Fruit fly (Drosophila melanogaster) whole organism, pupa: ENCODE results near the gene Trf4-2.

ENCODE experiments used
- CG10348 ChIP-seq: fragments of 200-800 bp; sonication (Bioruptor generic); IDR thresholded peaks from 2 replicates; pipeline ENCODE4 v1.3.6; 2022; ENCODE audit warnings: missing biosample characterization, missing genetic modification characterization
- CG13204 ChIP-seq: fragments of 200-800 bp; sonication (Bioruptor generic); optimal IDR thresholded peaks from 2 replicates; lab custom pipeline; 2018; ENCODE audit warnings: missing biosample characterization, mild to moderate bottlenecking, missing genetic modification characterization, moderate library complexity
- CG14655 ChIP-seq: fragments of 200-800 bp; sonication (Bioruptor generic); optimal IDR thresholded peaks from 3 replicates; lab custom pipeline; 2017; ENCODE audit warnings: mild to moderate bottlenecking, missing biosample characterization, missing genetic modification reagents, missing genetic modification characterization
- CG15710 ChIP-seq: fragments of 200-800 bp; sonication (Bioruptor generic); optimal IDR thresholded peaks from 2 replicates; lab custom pipeline; 2018; ENCODE audit warnings: missing biosample characterization, mild to moderate bottlenecking, missing genetic modification characterization, moderate library complexity
- CG17806 ChIP-seq: fragments of 200-800 bp; sonication (Bioruptor generic); optimal IDR thresholded peaks from 2 replicates; lab custom pipeline; 2018; ENCODE audit warnings: missing biosample characterization, mild to moderate bottlenecking, missing genetic modification characterization, moderate library complexity
- CG32121 ChIP-seq: fragments of 200-800 bp; sonication (Bioruptor generic); IDR thresholded peaks from 2 replicates; pipeline ENCODE4 v1.3.6; 2022; ENCODE audit warnings: missing biosample characterization, missing genetic modification characterization
- CG34367 ChIP-seq: fragments of 200-800 bp; sonication (Bioruptor generic); optimal IDR thresholded peaks from 2 replicates; lab custom pipeline; 2018; ENCODE audit warnings: missing biosample characterization, mild to moderate bottlenecking, missing genetic modification characterization
- CG8159 ChIP-seq: fragments of 200-800 bp; sonication (Bioruptor generic); optimal IDR thresholded peaks from 3 replicates; lab custom pipeline; 2018; ENCODE audit warnings: missing biosample characterization, mild to moderate bottlenecking, missing genetic modification characterization, moderate library complexity
- CG8301 ChIP-seq: fragments of 200-800 bp; sonication (Bioruptor generic); optimal IDR thresholded peaks from 2 replicates; lab custom pipeline; 2018; ENCODE audit warnings: missing biosample characterization, mild to moderate bottlenecking, missing genetic modification characterization
- CG9948 ChIP-seq: fragments of 200-800 bp; sonication (Bioruptor generic); optimal IDR thresholded peaks from 2 replicates; lab custom pipeline; 2018; ENCODE audit warnings: missing biosample characterization, mild to moderate bottlenecking, missing genetic modification characterization, moderate library complexity
- EcR ChIP-seq: fragments of 200-800 bp; sonication (Bioruptor generic); optimal IDR thresholded peaks from 3 replicates; lab custom pipeline; 2019; ENCODE audit warnings: missing biosample characterization, missing genetic modification characterization, mild to moderate bottlenecking, moderate library complexity, missing genetic modification reagents
- Snoo ChIP-seq: fragments of 200-800 bp; sonication (Bioruptor generic); optimal IDR thresholded peaks from 3 replicates; lab custom pipeline; 2017; ENCODE audit warnings: missing biosample characterization, mild to moderate bottlenecking, missing genetic modification characterization, inconsistent platforms
- fd96Ca ChIP-seq: fragments of 200-800 bp; sonication (Bioruptor generic); IDR thresholded peaks from 3 replicates; pipeline ENCODE4 v1.3.6; 2022; ENCODE audit warnings: missing biosample characterization, missing genetic modification characterization
- rn ChIP-seq: fragments of 200-800 bp; sonication (Bioruptor generic); IDR thresholded peaks from 2 replicates; pipeline ENCODE4 v1.3.6; 2022; ENCODE audit warnings: missing biosample characterization, missing genetic modification characterization

DNA sequence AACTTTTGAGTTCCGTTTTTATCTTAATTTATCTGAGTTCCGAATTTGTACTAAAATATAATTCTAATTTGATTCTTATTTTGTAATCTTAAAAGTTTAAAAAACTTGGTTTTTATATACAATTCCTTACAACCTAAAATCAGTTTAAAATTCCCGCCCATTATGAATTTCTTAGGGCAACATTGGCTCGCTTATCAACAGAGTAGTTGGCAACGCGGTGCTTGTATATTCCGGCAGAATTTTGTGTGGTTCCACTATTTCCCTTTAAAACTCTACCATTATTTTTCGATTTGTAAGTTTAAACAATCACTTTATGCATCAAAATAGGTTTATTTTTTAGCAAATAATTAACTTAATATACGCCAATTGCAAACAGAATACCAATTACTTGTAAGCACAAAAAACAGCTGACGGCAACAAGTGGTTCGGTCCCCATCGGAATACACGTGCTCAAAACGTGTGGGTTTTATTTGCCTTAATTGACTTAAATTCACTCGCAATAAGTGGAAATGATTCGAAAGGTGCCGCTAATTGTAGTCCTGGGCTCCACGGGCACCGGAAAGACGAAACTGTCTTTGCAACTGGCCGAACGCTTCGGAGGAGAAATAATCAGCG is 48.1 kb upstream of the Trf4-2 start, which contains the start of the genes CG11089 and CG31381:
- TF ChIP-seq CG34367 (tag; lab: Kevin White, UChicago) (no peak), CG9948 (tag; lab: Kevin White, UChicago) (no peak), CG15710 (no peak), CG17806 (peak; percentile 13), CG8159 (tag; lab: Kevin White, UChicago) (no peak), fd96Ca (GFP tag; lab: Robert Waterston, UW) (no peak), CG8301 (tag; lab: Kevin White, UChicago) (no peak), CG32121 (GFP tag; lab: Robert Waterston, UW) (no peak), CG14655 (no peak), CG10348 (GFP tag; lab: Robert Waterston, UW) (no peak), CG13204 (no peak), rn (GFP tag; lab: Robert Waterston, UW) (no peak), Snoo (tag; lab: Kevin White, UChicago) (no peak), EcR (GFP tag; lab: Kevin White, UChicago) (no peak)
